Fruit fly (Drosophila melanogaster) S2 (cell line): ENCODE measurements around the gene Piezo.

Experiments used
- CG8478 ChIP-seq: fragments of >200 bp; optimal IDR thresholded peaks from 2 replicates; lab custom pipeline; 2018
- CTCF ChIP-seq, 2 experiments: fragments of >200 bp; optimal IDR thresholded peaks; 2 replicates each; lab custom pipeline; 2018

- TF ChIP-seq CG8478 (lab: Kevin White, UChicago): no peak
- no peak for TF ChIP-seq CTCF (optimal IDR thresholded peaks at IDR 0.05; lab: Kevin White, UChicago)
Observed at dm6 chr2L:8209362-8209761, 46.5 kb downstream of the Piezo start.
